Worm (Caenorhabditis elegans): ENCODE data around the gene C54E10.3.
"Not testable (repeated sequence)": the region's sequence is repeated elsewhere in the genome, so short reads cannot be mapped to it uniquely, and the experiment has no call there.

Gene C54E10.3

ce11 chrV:18810705-18811104 lies at the start of gene C54E10.3:
TSS of gene C54E10.3 (plus strand) at chrV:18811005.
- no peak for TF ChIP-seq ahr-1 (tag; optimal IDR thresholded peaks at IDR 0.05)
- TF ChIP-seq nfya-1 (tag; optimal IDR thresholded peaks at IDR 0.05): no peak
- no peak for TF ChIP-seq nhr-232 (tag; optimal IDR thresholded peaks at IDR 0.05)
- no peak for TF ChIP-seq che-1 (tag; optimal IDR thresholded peaks at IDR 0.05)
- no peak for TF ChIP-seq unc-55 (GFP tag; optimal IDR thresholded peaks at IDR 0.05)
- no peak for TF ChIP-seq unc-86 (tag; optimal IDR thresholded peaks at IDR 0.05)
- no peak for TF ChIP-seq elt-2 (tag; optimal IDR thresholded peaks at IDR 0.05)
- TF ChIP-seq hlh-6 (tag; optimal IDR thresholded peaks at IDR 0.05): no peak
- TF ChIP-seq ceh-9 (tag; optimal IDR thresholded peaks at IDR 0.05): no peak

DNA sequence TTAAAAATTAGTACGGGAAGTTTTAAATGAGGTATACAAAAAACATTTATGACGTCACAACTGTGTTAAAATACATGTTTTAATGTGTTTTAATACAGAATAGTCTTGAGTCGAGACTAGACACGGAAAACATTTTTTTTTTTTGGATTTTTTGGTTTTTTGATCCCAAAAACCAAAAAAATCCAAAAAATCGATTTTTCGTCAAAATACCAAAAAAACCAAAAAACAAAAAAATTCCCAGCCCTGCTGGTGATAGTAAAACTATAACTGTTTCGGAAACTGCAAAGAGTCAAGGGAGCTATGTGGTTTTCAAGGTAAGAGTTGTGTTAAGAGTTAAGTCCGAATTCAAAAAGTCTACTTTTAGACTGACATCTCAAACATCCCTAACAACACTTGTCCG lies 49.7 kb upstream of the C54E10.3 start, which contains the start of gene F11D11.4:
F11D11.4 (plus strand) TSS at position 301 of the 400 bp plus-strand sequence.
- TF ChIP-seq hlh-8 (tag; optimal IDR thresholded peaks at IDR 0.05) (no peak), ets-4 (tag; optimal IDR thresholded peaks at IDR 0.05) (no peak), ahr-1 (tag; optimal IDR thresholded peaks at IDR 0.05) (no peak), madf-2 (tag; optimal IDR thresholded peaks at IDR 0.05) (no peak), tbx-7 (tag; optimal IDR thresholded peaks at IDR 0.05) (no peak), nfya-1 (tag; optimal IDR thresholded peaks at IDR 0.05) (no peak), ceh-48 (tag; optimal IDR thresholded peaks at IDR 0.05) (no peak), ceh-34 (tag; optimal IDR thresholded peaks at IDR 0.05) (no peak), fax-1 (tag; optimal IDR thresholded peaks at IDR 0.05) (no peak), ama-1 (optimal IDR thresholded peaks at IDR 0.05) (no peak), syd-9 (tag; optimal IDR thresholded peaks at IDR 0.05) (no peak), sox-2 (GFP tag; IDR thresholded peaks at IDR 0.05) (no peak), pat-9 (tag; optimal IDR thresholded peaks at IDR 0.05) (no peak), C38D4.7 (GFP tag; optimal IDR thresholded peaks at IDR 0.05) (no peak)

DNA sequence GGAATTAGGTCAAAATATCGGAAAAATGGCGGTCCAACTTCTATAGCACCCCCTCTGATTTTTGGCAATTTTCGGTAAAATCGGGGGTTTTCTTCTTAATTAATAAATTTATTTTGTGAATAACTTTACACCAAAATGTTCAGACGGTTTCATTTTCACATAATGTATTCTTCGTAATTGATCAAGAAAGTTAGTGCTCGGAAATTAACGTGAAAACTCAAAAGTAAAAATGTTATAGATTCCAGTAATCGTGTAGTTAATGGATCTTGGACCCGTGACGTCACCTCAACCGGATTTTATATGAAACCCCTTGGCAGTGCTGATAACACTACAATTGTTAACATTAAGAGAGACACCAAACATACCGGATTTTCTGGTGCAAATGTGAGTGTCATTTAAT lies 48.8 kb upstream of the C54E10.3 start, which contains the start of gene F11D11.22:
F11D11.22 (plus strand) TSS at position 301 of the 400 bp plus-strand sequence.
- TF ChIP-seq lin-11 (tag; optimal IDR thresholded peaks at IDR 0.05); K09A11.1 (tag; optimal IDR thresholded peaks at IDR 0.05; ENCODE audit: insufficient read depth); ceh-30 (tag; optimal IDR thresholded peaks at IDR 0.05): not testable (repeated sequence)

DNA sequence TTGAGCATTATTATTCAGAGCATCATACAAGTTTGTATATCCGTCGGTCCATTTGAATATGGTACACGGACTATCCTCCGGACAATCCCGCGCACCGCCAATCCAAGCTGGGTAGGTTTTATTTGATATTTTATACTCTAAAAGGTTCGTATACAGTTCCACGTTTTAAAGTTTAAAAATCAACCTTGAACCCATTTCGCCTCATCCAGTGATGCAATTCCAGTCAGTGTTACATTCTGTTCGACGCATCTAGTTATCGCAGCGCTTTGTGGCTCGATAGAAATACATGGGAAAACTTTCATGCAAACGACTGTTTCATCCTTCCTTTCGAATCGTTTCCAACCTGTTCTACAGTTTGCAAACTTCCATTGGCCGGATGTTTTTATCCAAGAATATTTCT lies 40.9 kb upstream of the C54E10.3 start:
- TF ChIP-seq ceh-34 (tag; optimal IDR thresholded peaks at IDR 0.05) (no peak), tbx-7 (tag; optimal IDR thresholded peaks at IDR 0.05) (no peak), odd-2 (tag; optimal IDR thresholded peaks at IDR 0.05) (no peak), ref-2 (tag; optimal IDR thresholded peaks at IDR 0.05) (no peak), ets-4 (tag; optimal IDR thresholded peaks at IDR 0.05) (no peak), elt-4 (tag; optimal IDR thresholded peaks at IDR 0.05) (no peak), pha-4 (tag; optimal IDR thresholded peaks at IDR 0.05) (no peak), pros-1 (tag; optimal IDR thresholded peaks at IDR 0.05) (no peak), hlh-15 (tag; optimal IDR thresholded peaks at IDR 0.05) (no peak), pag-3 (tag; optimal IDR thresholded peaks at IDR 0.05; ENCODE audit: borderline replicate concordance) (no peak), Y22D7AL.16 (tag; optimal IDR thresholded peaks at IDR 0.05) (no peak), hlh-6 (tag; optimal IDR thresholded peaks at IDR 0.05) (no peak), mec-3 (tag; optimal IDR thresholded peaks at IDR 0.05; ENCODE audit: borderline replicate concordance) (no peak)

ce11 chrV:18770623-18771022 lies 40.2 kb upstream of the C54E10.3 start, which contains the start of gene clec-255:
TSS of gene clec-255 (minus strand) at chrV:18770723.
- TF ChIP-seq pha-4 (tag; optimal IDR thresholded peaks at IDR 0.05) (no peak), ceh-2 (tag; optimal IDR thresholded peaks at IDR 0.05) (no peak), che-1 (tag; optimal IDR thresholded peaks at IDR 0.05) (no peak), madf-2 (tag; optimal IDR thresholded peaks at IDR 0.05) (no peak), hlh-8 (tag; optimal IDR thresholded peaks at IDR 0.05) (no peak), pat-9 (tag; optimal IDR thresholded peaks at IDR 0.05) (no peak), unc-55 (GFP tag; optimal IDR thresholded peaks at IDR 0.05) (no peak), dmd-4 (tag; optimal IDR thresholded peaks at IDR 0.05; ENCODE audit: borderline replicate concordance) (no peak), zip-5 (tag; optimal IDR thresholded peaks at IDR 0.05) (no peak), unc-42 (tag; optimal IDR thresholded peaks at IDR 0.05) (no peak), pros-1 (tag; optimal IDR thresholded peaks at IDR 0.05) (no peak), F13H6.1 (tag; optimal IDR thresholded peaks at IDR 0.05) (no peak), nhr-11 (tag; optimal IDR thresholded peaks at IDR 0.05) (no peak), ceh-9 (tag; optimal IDR thresholded peaks at IDR 0.05) (no peak), ceh-6 (GFP tag; optimal IDR thresholded peaks at IDR 0.05) (no peak), hlh-6 (tag; optimal IDR thresholded peaks at IDR 0.05) (no peak), unc-3 (GFP tag; conservative IDR thresholded peaks at IDR 0.05) (no peak), unc-3 (tag; optimal IDR thresholded peaks at IDR 0.05) (no peak), hlh-30 (tag; optimal IDR thresholded peaks at IDR 0.05; ENCODE audit: insufficient read depth) (no peak), lin-11 (tag; optimal IDR thresholded peaks at IDR 0.05) (no peak)

Measured in whole organism, late embryonic.